Worm (Caenorhabditis elegans): Measurements from ENCODE around the gene klf-1.

The klf-1 gene

DNA sequence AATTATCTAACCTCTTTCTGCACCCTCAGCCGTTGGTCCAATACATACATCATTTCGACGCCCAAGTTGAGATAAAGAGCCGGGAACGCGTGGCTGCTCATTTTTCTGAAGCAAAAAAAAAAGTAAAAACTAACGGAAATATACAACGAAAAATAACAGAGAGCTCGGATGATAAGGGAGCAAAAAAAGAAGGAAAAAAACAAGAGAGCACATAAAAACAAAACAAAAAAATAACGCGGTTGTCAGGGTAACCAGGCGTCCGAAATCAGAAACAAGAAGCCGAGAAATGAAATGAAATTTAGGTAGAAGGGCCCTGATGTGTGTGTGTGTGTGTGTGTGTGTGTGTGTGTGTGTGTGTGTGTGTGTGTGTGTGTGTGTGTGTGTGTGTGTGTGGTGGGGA is 50.0 kb downstream of the klf-1 start, which contains the start of gene R10F2.5:
Gene R10F2.5 (minus strand): TSS at position 101 of the 400 bp plus-strand sequence.
- TF ChIP-seq blmp-1 (tag; optimal IDR thresholded peaks at IDR 0.05) (no peak), nhr-28 (tag; optimal IDR thresholded peaks at IDR 0.05) (no peak), lin-32 (GFP tag; optimal IDR thresholded peaks at IDR 0.05) (no peak), flh-1 (GFP tag; optimal IDR thresholded peaks at IDR 0.05) (no peak), lin-13 (tag; optimal IDR thresholded peaks at IDR 0.05) (no peak), pha-4 (tag; optimal IDR thresholded peaks at IDR 0.05) (no peak), elt-1 (tag; optimal IDR thresholded peaks at IDR 0.05; ENCODE audit: borderline replicate concordance, insufficient read depth) (no peak), ceh-83 (GFP tag; optimal IDR thresholded peaks at IDR 0.05) (no peak), ceh-39 (tag; optimal IDR thresholded peaks at IDR 0.05) (no peak), hlh-1 (tag; optimal IDR thresholded peaks at IDR 0.05) (no peak)

All from whole organism, mixed stage, embryonic.